Worm (Caenorhabditis elegans) whole organism, mixed stage, embryonic: ENCODE results near the gene srbc-37.

ENCODE experiments used
- ceh-43 ChIP-seq: fragments of 200-800 bp; sonication (Bioruptor generic); optimal IDR thresholded peaks from 2 replicates; lab custom pipeline; 2018; ENCODE audit warnings: mild to moderate bottlenecking, missing genetic modification characterization, moderate library complexity, missing compliant biosample characterization
- mab-5 ChIP-seq: fragments of 150-350 bp; optimal IDR thresholded peaks from 2 replicates; lab custom pipeline; 2014; ENCODE audit warnings: missing biosample characterization, missing genetic modification characterization
- unc-62 ChIP-seq: fragments of 150-350 bp; optimal IDR thresholded peaks from 2 replicates; lab custom pipeline; 2014; ENCODE audit warnings: missing biosample characterization, missing genetic modification reagents, missing genetic modification characterization

DNA sequence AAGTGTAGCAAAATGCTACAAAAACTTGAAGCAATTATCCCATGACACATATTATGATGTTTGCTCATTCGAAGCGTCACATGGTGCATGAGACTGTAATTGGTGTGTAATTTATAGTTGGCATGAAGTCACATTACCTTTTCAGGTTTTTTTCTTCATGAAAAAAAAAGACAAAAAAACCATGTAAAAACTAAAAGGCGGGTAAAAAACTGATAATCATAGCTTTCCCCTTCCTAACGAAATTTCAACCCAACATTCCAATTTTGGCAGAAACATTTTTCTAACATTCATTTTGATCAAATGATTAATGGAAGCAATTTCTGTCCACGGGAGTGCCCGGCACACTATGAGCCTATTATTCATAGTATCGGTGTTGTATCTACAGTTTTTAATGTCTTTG, 45.7 kb downstream of the srbc-37 start, which contains the start of gene sri-4:
- TF ChIP-seq ceh-43 (GFP tag; lab: Kevin White, UChicago), result no peak
- TF ChIP-seq mab-5 (tag; lab: Kevin White, UChicago), result no peak
- TF ChIP-seq unc-62, result no peak
